Worm (Caenorhabditis elegans) whole organism, L2 larva: Measurements from ENCODE around the gene melo-3.
A peak's percentile ranks its signal among the peaks of the same experiment; 100 is the strongest.
"Not testable (repeated sequence)": the region's sequence is repeated elsewhere in the genome, so short reads cannot be mapped to it uniquely, and the experiment has no call there.

Source experiments
- C34F6.9 ChIP-seq: fragments of 150-350 bp; optimal IDR thresholded peaks from 2 replicates; lab custom pipeline; 2014; ENCODE audit warnings: missing biosample characterization, missing genetic modification characterization
- F13H6.1 ChIP-seq: sonication (generic microtip); optimal IDR thresholded peaks from 2 replicates; lab custom pipeline; 2016; ENCODE audit warnings: missing genetic modification characterization, missing compliant biosample characterization
- R02D3.7 ChIP-seq: fragments of 150-350 bp; optimal IDR thresholded peaks from 2 replicates; lab custom pipeline; 2014; ENCODE audit warnings: missing biosample characterization, missing genetic modification characterization
- ZK546.5 ChIP-seq: sonication (generic microtip); optimal IDR thresholded peaks from 2 replicates; lab custom pipeline; 2017; ENCODE audit warnings: missing biosample characterization, missing genetic modification characterization
- ama-1 ChIP-seq: fragments of 150-350 bp; optimal IDR thresholded peaks from 2 replicates; lab custom pipeline; 2018; ENCODE audit warnings: inconsistent platforms
- blmp-1 ChIP-seq: sonication (generic microtip); optimal IDR thresholded peaks from 2 replicates; lab custom pipeline; 2017; ENCODE audit warnings: missing genetic modification characterization, mild to moderate bottlenecking, missing compliant biosample characterization, antibody characterized with exemption, moderate library complexity; ENCODE audit not compliant: insufficient read depth
- ceh-16 ChIP-seq: fragments of 150-350 bp; optimal IDR thresholded peaks from 2 replicates; lab custom pipeline; 2014; ENCODE audit warnings: missing biosample characterization, missing genetic modification characterization
- ceh-82 ChIP-seq: fragments of 150-350 bp; optimal IDR thresholded peaks from 2 replicates; lab custom pipeline; 2014; ENCODE audit warnings: missing biosample characterization, missing genetic modification characterization
- crh-2 ChIP-seq: sonication (generic microtip); optimal IDR thresholded peaks from 2 replicates; lab custom pipeline; 2017; ENCODE audit warnings: missing biosample characterization, missing genetic modification characterization
- dmd-4 ChIP-seq: sonication (generic microtip); optimal IDR thresholded peaks from 2 replicates; lab custom pipeline; 2017; ENCODE audit warnings: missing biosample characterization, missing genetic modification characterization
- egl-27 ChIP-seq: sonication (generic microtip); optimal IDR thresholded peaks from 3 replicates; lab custom pipeline; 2017; ENCODE audit warnings: missing biosample characterization, missing genetic modification reagents, missing genetic modification characterization
- elt-1 ChIP-seq: fragments of 150-350 bp; optimal IDR thresholded peaks from 2 replicates; lab custom pipeline; 2014; ENCODE audit warnings: missing biosample characterization, missing genetic modification characterization
- elt-3 ChIP-seq: sonication (generic microtip); optimal IDR thresholded peaks from 2 replicates; lab custom pipeline; 2017; ENCODE audit warnings: missing biosample characterization, missing genetic modification characterization
- fos-1 ChIP-seq: fragments of 150-350 bp; optimal IDR thresholded peaks from 2 replicates; lab custom pipeline; 2014; ENCODE audit warnings: missing biosample characterization, missing genetic modification characterization
- gmeb-1 ChIP-seq: fragments of 150-350 bp; optimal IDR thresholded peaks from 2 replicates; lab custom pipeline; 2014; ENCODE audit warnings: missing biosample characterization, missing genetic modification characterization
- lin-11 ChIP-seq: fragments of 150-350 bp; sonication (generic microtip); optimal IDR thresholded peaks from 2 replicates; lab custom pipeline; 2014; ENCODE audit warnings: missing biosample characterization, missing genetic modification characterization, inconsistent platforms, mixed read lengths
- lin-13 ChIP-seq: fragments of 150-350 bp; optimal IDR thresholded peaks from 2 replicates; lab custom pipeline; 2014; ENCODE audit warnings: missing biosample characterization, missing genetic modification reagents, missing genetic modification characterization
- lin-39 ChIP-seq: fragments of 150-350 bp; optimal IDR thresholded peaks from 2 replicates; lab custom pipeline; 2014; ENCODE audit warnings: missing biosample characterization, missing genetic modification reagents, missing genetic modification characterization
- lsy-2 ChIP-seq, 2 experiments: fragments of 150-350 bp in 1 of 2; sonication (generic microtip) in 1 of 2; optimal IDR thresholded peaks; 2 replicates each; lab custom pipeline; 2014 to 2017; ENCODE audit warnings: missing biosample characterization in 2 of 2, missing genetic modification characterization in 2 of 2
- mab-5 ChIP-seq: fragments of 150-350 bp; optimal IDR thresholded peaks from 2 replicates; lab custom pipeline; 2014; ENCODE audit warnings: missing biosample characterization, missing genetic modification characterization
- mbf-1 ChIP-seq: sonication (generic microtip); optimal IDR thresholded peaks from 2 replicates; lab custom pipeline; 2017; ENCODE audit warnings: missing biosample characterization, missing genetic modification characterization
- mdl-1 ChIP-seq, 2 experiments: fragments of 150-350 bp in 1 of 2; sonication (generic microtip) in 1 of 2; optimal IDR thresholded peaks; 2 replicates each; lab custom pipeline; 2017; ENCODE audit warnings: missing biosample characterization in 2 of 2, missing genetic modification characterization in 2 of 2
- nhr-10 ChIP-seq: sonication (generic microtip); optimal IDR thresholded peaks from 2 replicates; lab custom pipeline; 2017; ENCODE audit warnings: missing biosample characterization, missing genetic modification characterization
- nhr-11 ChIP-seq: fragments of 150-350 bp; optimal IDR thresholded peaks from 2 replicates; lab custom pipeline; 2014; ENCODE audit warnings: missing biosample characterization, missing genetic modification characterization
- nhr-129 ChIP-seq: fragments of 150-350 bp; optimal IDR thresholded peaks from 2 replicates; lab custom pipeline; 2014; ENCODE audit warnings: missing biosample characterization, missing genetic modification characterization
- nhr-237 ChIP-seq: fragments of 150-350 bp; optimal IDR thresholded peaks from 2 replicates; lab custom pipeline; 2014; ENCODE audit warnings: missing biosample characterization, missing genetic modification characterization
- nhr-25 ChIP-seq: fragments of 150-350 bp; sonication (generic microtip); optimal IDR thresholded peaks from 3 replicates; lab custom pipeline; 2014; ENCODE audit warnings: missing biosample characterization, missing genetic modification characterization
- nhr-6 ChIP-seq: fragments of 150-350 bp; optimal IDR thresholded peaks from 2 replicates; lab custom pipeline; 2014; ENCODE audit warnings: missing biosample characterization, missing genetic modification characterization
- nhr-77 ChIP-seq: fragments of 150-350 bp; optimal IDR thresholded peaks from 2 replicates; lab custom pipeline; 2014; ENCODE audit warnings: missing biosample characterization, missing genetic modification characterization
- sem-4 ChIP-seq: fragments of 150-350 bp; optimal IDR thresholded peaks from 2 replicates; lab custom pipeline; 2014; ENCODE audit warnings: missing biosample characterization, missing genetic modification reagents, missing genetic modification characterization
- skn-1 ChIP-seq: sonication (generic microtip); optimal IDR thresholded peaks from 2 replicates; lab custom pipeline; 2017; ENCODE audit warnings: missing biosample characterization, missing genetic modification characterization
- sma-3 ChIP-seq: sonication (generic microtip); optimal IDR thresholded peaks from 2 replicates; lab custom pipeline; 2016; ENCODE audit warnings: missing genetic modification reagents, missing genetic modification characterization, missing compliant biosample characterization
- sma-9 ChIP-seq, 2 experiments: fragments of 150-350 bp in 1 of 2; sonication (generic microtip) in 1 of 2; optimal IDR thresholded peaks; 2 replicates each; lab custom pipeline; 2014 to 2016; ENCODE audit warnings: missing genetic modification characterization in 2 of 2, mild to moderate bottlenecking in 1 of 2, missing biosample characterization in 1 of 2, missing compliant biosample characterization in 1 of 2, missing genetic modification reagents in 1 of 2, moderate library complexity in 1 of 2
- snpc-4 ChIP-seq: fragments of 150-350 bp; optimal IDR thresholded peaks from 2 replicates; lab custom pipeline; 2014; ENCODE audit warnings: missing biosample characterization, missing genetic modification characterization
- unc-39 ChIP-seq: fragments of 150-350 bp; optimal IDR thresholded peaks from 2 replicates; lab custom pipeline; 2014; ENCODE audit warnings: missing biosample characterization, missing genetic modification characterization
- unc-55 ChIP-seq: fragments of 150-350 bp; sonication (generic microtip); optimal IDR thresholded peaks from 3 replicates; lab custom pipeline; 2014; ENCODE audit warnings: missing biosample characterization, missing genetic modification reagents, missing genetic modification characterization
- unc-62 ChIP-seq: fragments of 150-350 bp; optimal IDR thresholded peaks from 2 replicates; lab custom pipeline; 2014; ENCODE audit warnings: missing biosample characterization, missing genetic modification reagents, missing genetic modification characterization
- zag-1 ChIP-seq: fragments of 150-350 bp; optimal IDR thresholded peaks from 2 replicates; lab custom pipeline; 2014; ENCODE audit warnings: missing biosample characterization, missing genetic modification characterization
- ztf-4 ChIP-seq: fragments of 150-350 bp; optimal IDR thresholded peaks from 2 replicates; lab custom pipeline; 2014; ENCODE audit warnings: missing biosample characterization, missing genetic modification characterization

Gene melo-3

DNA sequence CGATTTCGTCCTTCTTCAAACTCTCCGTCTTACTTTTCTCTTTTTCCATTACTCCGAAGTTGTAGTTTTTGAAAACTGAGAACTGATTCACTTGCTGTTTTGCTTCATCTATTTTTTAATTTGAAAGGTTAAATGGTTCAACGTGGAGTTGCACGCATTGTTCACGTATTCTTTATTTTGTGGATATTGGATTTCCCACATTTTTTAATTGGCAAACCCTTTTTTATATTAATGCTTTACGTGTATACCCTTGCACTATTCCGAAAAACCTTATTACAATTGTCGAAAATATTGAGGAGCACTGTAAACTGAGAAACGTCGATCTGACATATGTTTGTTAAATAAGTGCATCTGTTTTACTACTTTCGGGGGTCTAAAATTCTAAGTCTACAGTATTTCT lies at the start of gene melo-3:
TSS of gene melo-3 (minus strand) at position 101 of the 400 bp plus-strand sequence.
- not testable (repeated sequence) for TF ChIP-seq lin-11; R02D3.7 (tag; lab: Kevin White, UChicago); egl-27 (tag; lab: Kevin White, UChicago)

DNA sequence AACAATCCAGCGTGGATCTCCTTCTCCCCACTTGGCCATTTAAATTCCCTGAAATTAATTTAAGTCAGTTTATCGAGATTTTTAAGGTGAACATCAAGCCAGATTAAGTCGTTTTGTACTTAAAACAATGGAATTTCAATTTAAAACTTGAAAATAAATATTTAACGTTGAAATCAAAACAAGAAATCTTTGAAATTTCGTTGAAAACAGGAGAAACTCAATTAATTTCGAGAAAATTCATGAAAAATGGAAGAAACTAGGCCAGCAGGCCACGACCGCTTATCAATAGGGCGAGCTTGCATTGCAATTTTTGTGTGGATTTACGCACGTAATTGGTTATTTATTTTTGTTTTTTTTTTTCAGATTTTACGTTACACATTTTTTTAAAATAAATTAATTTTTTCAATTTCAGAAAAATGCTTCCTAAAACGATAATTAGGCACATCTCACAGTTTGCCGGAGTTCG lies 48.7 kb upstream of the melo-3 start, which contains the start of the genes ahsa-1 and C01G10.7:
TSS of gene ahsa-1 (minus strand) at position 51 of the 466 bp plus-strand sequence.
TSS of gene C01G10.7 (plus strand) at position 413 of the 466 bp plus-strand sequence.
- peak; percentile 98 for TF ChIP-seq C34F6.9 (tag; lab: Kevin White, UChicago)
- TF ChIP-seq dmd-4 (tag; lab: Kevin White, UChicago) = no peak
- TF ChIP-seq ceh-82 (tag; lab: Kevin White, UChicago) = peak; percentile 15
- TF ChIP-seq lsy-2 (tag; optimal IDR thresholded peaks at IDR 0.05; lab: Kevin White, UChicago) = peak; percentile 76 to 93
- TF ChIP-seq ceh-16 (tag; lab: Kevin White, UChicago) = peak; percentile 36
- TF ChIP-seq egl-27 (tag; lab: Kevin White, UChicago) = peak; percentile 52
- TF ChIP-seq snpc-4 (tag; lab: Kevin White, UChicago) = peak; percentile 81
- no peak for TF ChIP-seq nhr-25 (tag; lab: Kevin White, UChicago)
- TF ChIP-seq crh-2 (tag; lab: Kevin White, UChicago) = peak; percentile 94
- TF ChIP-seq sma-9 (GFP tag; optimal IDR thresholded peaks at IDR 0.05; lab: Kevin White, UChicago) = peak; percentile 88
- no peak for TF ChIP-seq sma-9 (tag; optimal IDR thresholded peaks at IDR 0.05; lab: Kevin White, UChicago)
- no peak for TF ChIP-seq nhr-11
- peak; percentile 56 for TF ChIP-seq skn-1 (tag; lab: Kevin White, UChicago)
- TF ChIP-seq zag-1 = peak; percentile 30
- TF ChIP-seq nhr-10 (tag; lab: Kevin White, UChicago) = no peak
- peak; percentile 79 for TF ChIP-seq ztf-4 (tag; lab: Kevin White, UChicago)
- peak; percentile 23 for TF ChIP-seq nhr-237 (tag; lab: Kevin White, UChicago)
- no peak for TF ChIP-seq unc-62 (GFP tag; lab: Kevin White, UChicago)
- no peak for TF ChIP-seq elt-1 (tag; lab: Kevin White, UChicago)
- no peak for TF ChIP-seq lin-39 (tag; lab: Kevin White, UChicago)
- TF ChIP-seq mdl-1 (tag; optimal IDR thresholded peaks at IDR 0.05; lab: Kevin White, UChicago) = peak in 1 of 2 experiments; percentile 6
- TF ChIP-seq mbf-1 (tag; lab: Kevin White, UChicago) = no peak
- TF ChIP-seq fos-1 (tag; lab: Kevin White, UChicago) = peak; percentile 80
- TF ChIP-seq lin-13 (GFP tag; lab: Kevin White, UChicago) = peak; percentile 86
- TF ChIP-seq mab-5 (tag; lab: Kevin White, UChicago) = peak; percentile 80
- TF ChIP-seq F13H6.1 (tag; lab: Kevin White, UChicago) = peak; percentile 86
- TF ChIP-seq blmp-1 (tag; lab: Kevin White, UChicago) = peak; percentile 64
- peak; percentile 81 for TF ChIP-seq gmeb-1 (tag; lab: Kevin White, UChicago)
- no peak for TF ChIP-seq unc-39 (tag; lab: Kevin White, UChicago)
- TF ChIP-seq nhr-77 (tag; lab: Kevin White, UChicago) = peak; percentile 78
- peak; percentile 42 for TF ChIP-seq ZK546.5
- peak; percentile 78 for TF ChIP-seq nhr-129 (tag; lab: Kevin White, UChicago)
- peak; percentile 98 for TF ChIP-seq unc-55 (GFP tag; lab: Kevin White, UChicago)
- peak; percentile 76 for TF ChIP-seq sem-4
- peak; percentile 95 for TF ChIP-seq sma-3 (GFP tag; lab: Kevin White, UChicago)
- peak; percentile 47 for TF ChIP-seq lin-11
- TF ChIP-seq R02D3.7 (tag; lab: Kevin White, UChicago) = peak; percentile 88
- TF ChIP-seq, all 48 proteins: peak for 27

DNA sequence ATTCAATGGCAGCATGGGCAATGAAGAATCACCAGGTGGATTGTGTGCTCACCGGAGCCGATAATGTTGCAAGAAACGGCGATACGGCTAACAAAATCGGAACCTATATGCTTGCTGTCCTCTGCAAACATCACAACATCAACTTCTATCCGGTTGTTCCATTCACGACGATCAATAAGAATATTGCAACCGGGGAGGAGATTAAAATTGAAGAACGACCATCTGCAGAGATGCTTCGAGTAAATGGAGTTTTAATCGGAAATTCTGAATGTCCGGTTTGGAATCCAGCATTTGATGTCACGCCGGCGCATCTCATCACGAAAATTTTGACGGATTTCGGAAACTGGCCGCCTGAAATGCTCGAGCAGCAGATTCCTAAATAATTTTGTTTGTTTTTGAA lies 47.0 kb upstream of the melo-3 start:
- TF ChIP-seq mdl-1 (tag; optimal IDR thresholded peaks at IDR 0.05; lab: Kevin White, UChicago) = no peak
- peak; percentile 3 for TF ChIP-seq crh-2 (tag; lab: Kevin White, UChicago)
- TF ChIP-seq nhr-237 (tag; lab: Kevin White, UChicago) = no peak
- TF ChIP-seq ama-1 (lab: Kevin White, UChicago) = peak; percentile 79
- TF ChIP-seq nhr-77 (tag; lab: Kevin White, UChicago) = no peak
- no peak for TF ChIP-seq dmd-4 (tag; lab: Kevin White, UChicago)
- no peak for TF ChIP-seq nhr-6 (tag; lab: Kevin White, UChicago)
- no peak for TF ChIP-seq nhr-25 (tag; lab: Kevin White, UChicago)
- TF ChIP-seq fos-1 (tag; lab: Kevin White, UChicago) = no peak
- TF ChIP-seq elt-3 (tag; lab: Kevin White, UChicago) = no peak
